Worm (Caenorhabditis elegans) whole organism, young adult: ENCODE results near the gene ykt-6.

Source experiments
- B0261.1 ChIP-seq: sonication (generic microtip); optimal IDR thresholded peaks from 2 replicates; lab custom pipeline; 2016; ENCODE audit warnings: mild to moderate bottlenecking, missing genetic modification characterization, moderate library complexity, missing compliant biosample characterization
- B0336.3 ChIP-seq: fragments of 200-800 bp; sonication (Bioruptor generic); IDR thresholded peaks from 2 replicates; pipeline ENCODE4 v1.3.6; 2022; ENCODE audit warnings: missing genetic modification characterization, missing compliant biosample characterization
- C17E4.6 ChIP-seq: fragments of 200-800 bp; sonication (Bioruptor generic); IDR thresholded peaks from 2 replicates; pipeline ENCODE4 v1.3.6; 2022; ENCODE audit warnings: missing genetic modification reagents, missing genetic modification characterization, missing compliant biosample characterization
- D2030.7 ChIP-seq: fragments of 200-800 bp; sonication (Bioruptor generic); IDR thresholded peaks from 2 replicates; pipeline ENCODE4 v1.3.6; 2022; ENCODE audit warnings: missing genetic modification reagents, missing genetic modification characterization, missing compliant biosample characterization
- F22D6.2 ChIP-seq: sonication (generic microtip); optimal IDR thresholded peaks from 2 replicates; lab custom pipeline; 2016; ENCODE audit warnings: mild to moderate bottlenecking, missing genetic modification characterization, missing compliant biosample characterization
- F57A8.1 ChIP-seq: fragments of 200-800 bp; sonication (Bioruptor generic); optimal IDR thresholded peaks from 2 replicates; lab custom pipeline; 2018; ENCODE audit warnings: mild to moderate bottlenecking, missing genetic modification characterization, moderate library complexity, missing compliant biosample characterization
- K12H6.12 ChIP-seq: fragments of 200-800 bp; sonication (Bioruptor generic); optimal IDR thresholded peaks from 2 replicates; lab custom pipeline; 2018; ENCODE audit warnings: mild to moderate bottlenecking, missing genetic modification characterization, missing compliant biosample characterization
- T26A5.8 ChIP-seq: sonication (generic microtip); optimal IDR thresholded peaks from 2 replicates; lab custom pipeline; 2016; ENCODE audit warnings: missing genetic modification characterization, missing compliant biosample characterization
- Y56A3A.18 ChIP-seq: fragments of 200-800 bp; sonication (Bioruptor generic); IDR thresholded peaks from 2 replicates; pipeline ENCODE4 v1.3.6; 2022; ENCODE audit warnings: missing genetic modification reagents, missing genetic modification characterization, missing compliant biosample characterization
- Y95B8A.8 ChIP-seq: fragments of 200-800 bp; sonication (Bioruptor generic); IDR thresholded peaks from 2 replicates; pipeline ENCODE4 v1.3.6; 2022; ENCODE audit warnings: missing genetic modification reagents, missing genetic modification characterization, missing compliant biosample characterization
- ama-1 ChIP-seq, 3 experiments: fragments of 150-350 bp in 1 of 3; sonication (generic microtip) in 2 of 3; optimal IDR thresholded peaks; 2 replicates each; lab custom pipeline; 2014 to 2018; ENCODE audit warnings: missing biosample characterization in 2 of 3, missing genetic modification characterization in 2 of 3, missing genetic modification reagents in 2 of 3
- atf-7 ChIP-seq: sonication (generic microtip); optimal IDR thresholded peaks from 2 replicates; lab custom pipeline; 2017; ENCODE audit warnings: mild to moderate bottlenecking, missing genetic modification characterization, missing compliant biosample characterization
- bed-1 ChIP-seq: fragments of 200-800 bp; sonication (Bioruptor generic); IDR thresholded peaks from 2 replicates; pipeline ENCODE4 v1.3.6; 2022; ENCODE audit warnings: missing genetic modification reagents, missing genetic modification characterization, missing compliant biosample characterization
- fkh-3 ChIP-seq: sonication (generic microtip); optimal IDR thresholded peaks from 2 replicates; lab custom pipeline; 2016; ENCODE audit warnings: mild to moderate bottlenecking, missing genetic modification characterization, missing compliant biosample characterization
- gei-17 ChIP-seq: fragments of 200-800 bp; sonication (Bioruptor generic); optimal IDR thresholded peaks from 2 replicates; lab custom pipeline; 2018; ENCODE audit warnings: mild to moderate bottlenecking, missing genetic modification characterization, missing compliant biosample characterization
- him-1 ChIP-seq: sonication (generic microtip); optimal IDR thresholded peaks from 2 replicates; lab custom pipeline; 2016; ENCODE audit warnings: missing genotype, missing genetic modification reagents, missing genetic modification characterization, missing compliant biosample characterization
- hmg-1.2 ChIP-seq: fragments of 200-800 bp; sonication (Bioruptor generic); IDR thresholded peaks from 2 replicates; pipeline ENCODE4 v1.3.6; 2022; ENCODE audit warnings: missing genetic modification reagents, missing genetic modification characterization, missing compliant biosample characterization
- lin-40 ChIP-seq: sonication (generic microtip); optimal IDR thresholded peaks from 2 replicates; lab custom pipeline; 2016; ENCODE audit warnings: missing genetic modification characterization, mild to moderate bottlenecking, missing compliant biosample characterization, missing genotype, missing genetic modification reagents
- lsy-27 ChIP-seq: sonication (generic microtip); optimal IDR thresholded peaks from 2 replicates; lab custom pipeline; 2017; ENCODE audit warnings: missing genetic modification characterization, mild to moderate bottlenecking, missing compliant biosample characterization, antibody characterized with exemption, missing genotype, borderline replicate concordance; ENCODE audit not compliant: insufficient read depth
- madf-10 ChIP-seq: sonication (generic microtip); optimal IDR thresholded peaks from 2 replicates; lab custom pipeline; 2016; ENCODE audit warnings: mild to moderate bottlenecking, missing genetic modification characterization, missing compliant biosample characterization
- madf-8 ChIP-seq: fragments of 200-800 bp; sonication (Bioruptor generic); conservative IDR thresholded peaks from 2 replicates; pipeline ENCODE4 v1.3.6; 2022; ENCODE audit warnings: missing genetic modification reagents, missing genetic modification characterization, missing compliant biosample characterization
- mcd-1 ChIP-seq: fragments of 200-800 bp; sonication (Bioruptor generic); IDR thresholded peaks from 2 replicates; pipeline ENCODE4 v1.3.6; 2022; ENCODE audit warnings: missing genetic modification reagents, missing genetic modification characterization, missing compliant biosample characterization
- nfya-1 ChIP-seq: sonication (generic microtip); optimal IDR thresholded peaks from 2 replicates; lab custom pipeline; 2017; ENCODE audit warnings: antibody characterized with exemption, missing compliant biosample characterization, missing genetic modification characterization, borderline replicate concordance; ENCODE audit not compliant: insufficient read depth
- nhr-179 ChIP-seq: sonication (generic microtip); optimal IDR thresholded peaks from 2 replicates; lab custom pipeline; 2016; ENCODE audit warnings: mild to moderate bottlenecking, missing genetic modification characterization, missing compliant biosample characterization
- nhr-80 ChIP-seq: sonication (generic microtip); optimal IDR thresholded peaks from 2 replicates; lab custom pipeline; 2016; ENCODE audit warnings: missing genetic modification characterization, missing compliant biosample characterization
- rcor-1 ChIP-seq: fragments of 200-800 bp; sonication (Bioruptor generic); IDR thresholded peaks from 2 replicates; pipeline ENCODE4 v1.3.6; 2022; ENCODE audit warnings: missing genetic modification reagents, missing genetic modification characterization, missing compliant biosample characterization
- somi-1 ChIP-seq: fragments of 200-800 bp; sonication (Bioruptor generic); optimal IDR thresholded peaks from 2 replicates; lab custom pipeline; 2018; ENCODE audit warnings: mild to moderate bottlenecking, missing genetic modification characterization, missing compliant biosample characterization
- sptf-2 ChIP-seq: fragments of 200-800 bp; sonication (Bioruptor generic); optimal IDR thresholded peaks from 2 replicates; lab custom pipeline; 2018; ENCODE audit warnings: mild to moderate bottlenecking, missing genetic modification characterization, missing compliant biosample characterization
- xnd-1 ChIP-seq: sonication (generic microtip); optimal IDR thresholded peaks from 2 replicates; lab custom pipeline; 2016; ENCODE audit warnings: missing genotype, missing genetic modification reagents, missing genetic modification characterization, missing compliant biosample characterization
- zim-3 ChIP-seq: sonication (generic microtip); optimal IDR thresholded peaks from 2 replicates; lab custom pipeline; 2017; ENCODE audit warnings: mild to moderate bottlenecking, missing genetic modification characterization, moderate library complexity, missing compliant biosample characterization
- ztf-18 ChIP-seq: sonication (generic microtip); optimal IDR thresholded peaks from 2 replicates; lab custom pipeline; 2016; ENCODE audit warnings: missing genotype, mild to moderate bottlenecking, missing genetic modification characterization, missing compliant biosample characterization
- ztf-26 ChIP-seq: sonication (generic microtip); optimal IDR thresholded peaks from 2 replicates; lab custom pipeline; 2017; ENCODE audit warnings: missing genetic modification characterization, missing compliant biosample characterization

The ykt-6 gene

DNA sequence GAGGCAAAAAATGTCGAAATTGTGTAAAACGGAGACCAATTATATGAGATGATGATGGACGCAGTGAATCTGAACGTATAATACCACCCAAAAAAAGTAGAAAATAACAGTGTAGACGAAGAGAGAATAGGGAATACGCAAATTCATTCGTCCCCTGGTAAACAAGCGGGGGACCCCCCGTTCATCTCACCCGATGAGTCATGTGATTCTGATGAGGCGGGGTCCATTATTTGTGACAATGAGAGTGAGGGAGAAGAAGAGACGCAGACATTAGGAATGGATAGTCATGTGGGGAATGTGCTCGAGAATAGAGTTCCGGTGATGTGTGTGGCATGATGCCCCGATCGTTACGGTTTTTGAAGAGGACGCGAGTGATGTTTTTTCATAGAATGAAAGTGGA, 15.3 kb downstream of the ykt-6 start (continued):
- no peak for TF ChIP-seq sptf-2 (GFP tag; lab: Kevin White, UChicago)
- peak; percentile 68 for TF ChIP-seq hmg-1.2 (GFP tag; lab: Robert Waterston, UW)
- peak; percentile 53 for TF ChIP-seq atf-7 (tag; lab: Kevin White, UChicago)
- TF ChIP-seq lsy-27 (tag; lab: Kevin White, UChicago): no peak
- TF ChIP-seq T26A5.8: no peak
- TF ChIP-seq lin-40 (tag; lab: Kevin White, UChicago): no peak
- peak; percentile 61 for TF ChIP-seq mcd-1 (GFP tag; lab: Robert Waterston, UW)

DNA sequence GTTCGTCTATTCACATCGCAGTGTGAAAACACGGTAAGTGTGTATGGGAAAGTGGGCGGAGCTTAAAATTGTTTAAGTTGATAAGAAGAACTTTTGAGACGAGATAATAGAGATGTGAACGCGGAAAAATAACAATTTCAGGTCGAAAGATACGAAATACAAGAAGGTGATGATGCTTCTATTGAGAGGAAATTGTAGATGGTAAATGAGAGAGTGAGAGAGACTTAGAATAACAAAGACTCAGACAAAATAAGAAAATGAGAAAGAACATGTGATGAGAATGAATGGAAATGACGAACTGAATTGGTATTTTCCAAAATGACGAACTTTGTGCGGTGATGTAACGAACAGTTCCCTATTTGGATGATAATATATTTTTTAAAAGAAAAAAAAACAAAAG, 16.3 kb downstream of the ykt-6 start:
- TF ChIP-seq somi-1 (GFP tag; lab: Kevin White, UChicago): peak; percentile 36
- no peak for TF ChIP-seq madf-10 (tag; lab: Kevin White, UChicago)
- TF ChIP-seq ama-1 (optimal IDR thresholded peaks at IDR 0.05; lab: Kevin White, UChicago): peak; percentile 36
- no peak for TF ChIP-seq ama-1 (GFP tag; optimal IDR thresholded peaks at IDR 0.05; lab: Kevin White, UChicago)
- TF ChIP-seq nhr-80 (tag; lab: Kevin White, UChicago): peak; percentile 22

DNA sequence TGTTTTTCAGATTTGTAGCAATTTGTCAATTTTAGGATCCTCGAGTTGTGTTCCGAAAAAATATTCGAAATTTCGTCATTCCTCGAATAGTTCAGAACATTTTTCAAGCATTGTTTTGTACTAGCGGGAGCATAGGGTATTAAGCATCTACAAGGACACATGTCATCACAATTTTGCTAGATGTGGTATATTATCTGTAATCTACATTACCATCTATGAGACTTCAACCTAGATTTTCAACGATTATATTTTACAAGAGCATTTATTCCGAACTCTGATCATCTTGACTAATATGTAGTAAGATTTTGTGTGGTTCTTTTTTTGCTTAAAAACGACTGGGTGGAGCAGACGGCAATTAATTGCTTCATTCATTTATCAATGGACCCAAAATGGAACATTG, 24.4 kb downstream of the ykt-6 start:
- TF ChIP-seq B0336.3: no peak
- no peak for TF ChIP-seq hmg-1.2 (GFP tag; lab: Robert Waterston, UW)
- no peak for TF ChIP-seq nfya-1
- no peak for TF ChIP-seq C17E4.6 (GFP tag; lab: Robert Waterston, UW)

DNA sequence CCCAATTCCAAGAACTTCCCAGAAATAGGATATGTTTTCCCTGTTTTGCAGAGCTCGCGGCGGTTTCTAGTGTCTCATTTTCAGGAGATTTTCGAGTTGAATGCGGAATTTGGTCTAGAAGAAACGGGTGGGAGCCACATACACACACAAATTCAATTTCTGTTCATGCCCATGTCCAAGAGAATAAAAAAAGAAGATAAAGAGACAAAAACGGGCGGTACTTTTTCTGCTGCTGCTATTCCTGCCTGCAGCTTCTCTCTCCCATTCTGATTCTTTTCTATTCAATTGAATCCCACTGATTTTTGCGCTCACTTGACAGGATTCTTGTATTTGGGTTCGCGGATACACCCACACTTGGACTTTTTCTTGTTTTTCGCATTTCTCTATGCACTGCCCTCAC, 24.8 kb downstream of the ykt-6 start:
- TF ChIP-seq Y56A3A.18 (GFP tag; lab: Robert Waterston, UW) (no peak), ztf-18 (tag; lab: Kevin White, UChicago) (no peak), Y95B8A.8 (GFP tag; lab: Robert Waterston, UW) (no peak), fkh-3 (tag; lab: Kevin White, UChicago) (no peak), zim-3 (tag; lab: Kevin White, UChicago) (no peak), F57A8.1 (GFP tag; lab: Kevin White, UChicago) (no peak), C17E4.6 (GFP tag; lab: Robert Waterston, UW) (no peak), nhr-179 (no peak), him-1 (no peak), F22D6.2 (tag; lab: Kevin White, UChicago) (no peak)
- TF ChIP-seq, all 124 proteins: peak for 0

DNA sequence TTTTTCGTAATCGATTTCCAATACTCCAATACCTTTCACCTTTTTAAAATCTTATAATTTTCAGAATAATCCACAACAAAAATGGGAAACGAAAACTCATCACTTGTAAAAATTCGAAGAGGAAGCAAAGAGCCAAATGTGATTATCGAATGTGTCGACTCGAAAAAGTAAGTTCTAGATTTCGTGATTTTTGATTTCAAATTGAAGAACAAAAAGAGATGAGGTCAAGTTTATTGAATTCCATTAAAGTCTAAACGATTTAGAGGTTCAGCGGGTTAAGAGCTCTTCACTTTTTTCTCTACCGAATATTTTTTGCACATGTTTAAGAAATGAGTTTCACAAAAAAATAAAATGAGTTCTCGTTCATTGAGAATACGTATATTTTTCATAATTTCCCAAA, 28.5 kb downstream of the ykt-6 start, which contains the start of gene B0361.4:
TSS of gene B0361.4 (plus strand) at position 61 of the 400 bp plus-strand sequence.
- TF ChIP-seq rcor-1 (no peak), xnd-1 (tag; lab: Kevin White, UChicago) (no peak), madf-8 (GFP tag; lab: Robert Waterston, UW) (no peak), Y95B8A.8 (GFP tag; lab: Robert Waterston, UW) (no peak), K12H6.12 (no peak), B0261.1 (tag; lab: Kevin White, UChicago) (no peak), gei-17 (GFP tag; lab: Kevin White, UChicago) (no peak), D2030.7 (GFP tag; lab: Robert Waterston, UW) (no peak), bed-1 (GFP tag; lab: Robert Waterston, UW) (no peak), mcd-1 (GFP tag; lab: Robert Waterston, UW) (no peak), ztf-26 (no peak)
- TF ChIP-seq, all 124 proteins: peak for 0
